Worm (Caenorhabditis elegans): ENCODE measurements around the gene F13B6.3.

F13B6.3 gene

DNA sequence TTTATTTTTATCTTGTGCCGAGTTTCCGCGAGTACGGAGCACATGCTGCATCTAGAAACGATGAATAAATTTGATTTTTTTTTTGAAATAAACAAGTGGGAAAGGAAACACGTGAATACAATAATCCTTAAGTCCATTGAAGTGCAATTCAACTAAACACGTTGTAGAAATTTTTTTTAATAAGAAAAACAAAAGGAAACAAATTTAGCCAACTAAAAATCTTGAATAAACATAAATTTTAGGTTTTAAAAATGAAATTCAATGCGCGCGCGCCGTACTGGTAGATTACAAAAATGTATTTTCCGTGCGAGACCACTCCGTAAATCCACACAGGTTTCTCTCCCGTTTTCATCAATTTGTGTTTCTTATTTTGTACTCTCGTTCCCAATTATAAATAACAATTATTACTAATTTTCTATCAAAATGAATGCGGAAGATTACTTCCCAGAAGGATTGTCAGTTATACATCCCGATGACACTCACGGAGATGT lies 7.4 kb upstream of the F13B6.3 start, which contains the start of the genes plk-3 and F55G1.6:
plk-3 (minus strand) TSS at position 51 of the 491 bp plus-strand sequence.
F55G1.6 (plus strand) TSS at position 359 of the 491 bp plus-strand sequence.
- TF ChIP-seq hlh-26 (GFP tag; conservative IDR thresholded peaks at IDR 0.05) = no peak
- TF ChIP-seq hmg-1.2 (GFP tag; IDR thresholded peaks at IDR 0.05) = peak; percentile 12; the same call in 1 of the 2 replicates
- no peak for TF ChIP-seq B0261.1 (tag; optimal IDR thresholded peaks at IDR 0.05)
- no peak for TF ChIP-seq mxl-1 (tag; optimal IDR thresholded peaks at IDR 0.05)
- TF ChIP-seq akir-1 (GFP tag; optimal IDR thresholded peaks at IDR 0.05) = no peak
- TF ChIP-seq Y79H2A.3 (GFP tag; conservative IDR thresholded peaks at IDR 0.05) = no peak
- peak; percentile 35 for TF ChIP-seq dpl-1 (GFP tag; optimal IDR thresholded peaks at IDR 0.05)
- peak; percentile 91 for TF ChIP-seq madf-6 (GFP tag; IDR thresholded peaks at IDR 0.05)
- TF ChIP-seq snpc-1.3 (tag; optimal IDR thresholded peaks at IDR 0.05; ENCODE audit: insufficient read depth) = peak; percentile 20
- no peak for TF ChIP-seq attf-5 (GFP tag; optimal IDR thresholded peaks at IDR 0.05)
- TF ChIP-seq nhr-27 (tag; optimal IDR thresholded peaks at IDR 0.05) = no peak
- no peak for TF ChIP-seq attf-3 (GFP tag; conservative IDR thresholded peaks at IDR 0.05)
- TF ChIP-seq F39B2.1 (GFP tag; IDR thresholded peaks at IDR 0.05) = no peak
- peak; percentile 44 for TF ChIP-seq F49E8.2 (tag; optimal IDR thresholded peaks at IDR 0.05; ENCODE audit: insufficient read depth)
- peak; percentile 53 for TF ChIP-seq snpc-3.4 (tag; optimal IDR thresholded peaks at IDR 0.05)
- no peak for TF ChIP-seq F55B11.4 (tag; optimal IDR thresholded peaks at IDR 0.05; ENCODE audit: borderline replicate concordance, insufficient read depth)
- peak; percentile 89 for TF ChIP-seq F33H1.4 (GFP tag; IDR thresholded peaks at IDR 0.05)
- TF ChIP-seq C17E4.6 (GFP tag; IDR thresholded peaks at IDR 0.05) = no peak
- TF ChIP-seq snpc-4 (GFP tag; optimal IDR thresholded peaks at IDR 0.05) = no peak
- peak in 1 of 4 experiments; percentile 20 for TF ChIP-seq snpc-4 (tag; optimal IDR thresholded peaks at IDR 0.05)
- peak; percentile 11 for TF ChIP-seq him-1 (tag; optimal IDR thresholded peaks at IDR 0.05)
- 0 out of 2 replicates have a peak, but pooled peaks have one; percentile 53 for TF ChIP-seq madf-3 (GFP tag; IDR thresholded peaks at IDR 0.05)
- peak; percentile 63 for TF ChIP-seq xnd-1 (tag; optimal IDR thresholded peaks at IDR 0.05)
- peak; percentile 10 for TF ChIP-seq tbp1 (GFP tag; optimal IDR thresholded peaks at IDR 0.05)
- peak; percentile 73 for TF ChIP-seq ceh-91 (GFP tag; IDR thresholded peaks at IDR 0.05)
- no peak for TF ChIP-seq hsf-1 (GFP tag; IDR thresholded peaks at IDR 0.05)
- no peak for TF ChIP-seq lin-35 (GFP tag; optimal IDR thresholded peaks at IDR 0.05)
- no peak for TF ChIP-seq unc-130 (GFP tag; optimal IDR thresholded peaks at IDR 0.05)
- TF ChIP-seq efl-1 (GFP tag; optimal IDR thresholded peaks at IDR 0.05) = peak; percentile 94
- TF ChIP-seq let-526 (GFP tag; IDR thresholded peaks at IDR 0.05) = no peak
- TF ChIP-seq rcor-1 (GFP tag; IDR thresholded peaks at IDR 0.05) = peak; percentile 24; the same call in 1 of the 2 replicates
- peak; percentile 80 for TF ChIP-seq lsl-1 (GFP tag; optimal IDR thresholded peaks at IDR 0.05)
- peak; percentile 73 for TF ChIP-seq madf-8 (GFP tag; conservative IDR thresholded peaks at IDR 0.05)
- TF ChIP-seq lsy-27 (tag; optimal IDR thresholded peaks at IDR 0.05; ENCODE audit: borderline replicate concordance, insufficient read depth) = no peak
- no peak for TF ChIP-seq egl-18 (GFP tag; IDR thresholded peaks at IDR 0.05)
- no peak for TF ChIP-seq nhr-120 (GFP tag; IDR thresholded peaks at IDR 0.05)
- TF ChIP-seq ztf-26 (tag; optimal IDR thresholded peaks at IDR 0.05) = no peak
- TF ChIP-seq cebp-1 (GFP tag; IDR thresholded peaks at IDR 0.05) = no peak
- no peak for TF ChIP-seq cebp-1 (tag; optimal IDR thresholded peaks at IDR 0.05)
- peak; percentile 57 for TF ChIP-seq D2030.7 (GFP tag; IDR thresholded peaks at IDR 0.05)
- TF ChIP-seq B0019.2 (GFP tag; conservative IDR thresholded peaks at IDR 0.05) = peak; percentile 52; the same call in 1 of the 2 replicates

Measured in whole organism, young adult.